Fruit fly (Drosophila melanogaster): ENCODE data around the gene CG33511.

dm6 chr2L:21069776-21070175 is 12.5 kb downstream of the CG33511 start:
- TF ChIP-seq CG11617 (GFP tag; optimal IDR thresholded peaks at IDR 0.05) (no peak), toe (GFP tag; optimal IDR thresholded peaks at IDR 0.05) (no peak), bab1 (GFP tag; optimal IDR thresholded peaks at IDR 0.05) (no peak), kay (GFP tag; ENCODE audit: borderline replicate concordance) (no peak)
